Worm (Caenorhabditis elegans) whole organism, L4 larva: Measurements from ENCODE around the gene srh-250.
A peak's percentile ranks its signal among the peaks of the same experiment; 100 is the strongest.

Experiments used
- F37D6.2 ChIP-seq: sonication (generic microtip); optimal IDR thresholded peaks from 2 replicates; lab custom pipeline; 2016; ENCODE audit warnings: mild to moderate bottlenecking, missing genetic modification characterization, missing compliant biosample characterization
- daf-16 ChIP-seq, 3 experiments: sonication (generic microtip); optimal IDR thresholded peaks; 2 replicates each; lab custom pipeline; 2016 to 2017; ENCODE audit warnings: missing genetic modification characterization in 3 of 3, missing genetic modification reagents in 3 of 3, mild to moderate bottlenecking in 2 of 3, missing compliant biosample characterization in 2 of 3, missing biosample characterization in 1 of 3, moderate library complexity in 1 of 3
- dmd-6 ChIP-seq: fragments of 200-800 bp; sonication (Bioruptor generic); IDR thresholded peaks from 2 replicates; pipeline ENCODE4 v1.3.6; 2022; ENCODE audit warnings: missing genetic modification reagents, missing genetic modification characterization, missing compliant biosample characterization
- dmd-9 ChIP-seq: fragments of 200-800 bp; sonication (Bioruptor generic); IDR thresholded peaks from 2 replicates; pipeline ENCODE4 v1.3.6; 2022; ENCODE audit warnings: missing genetic modification reagents, missing genetic modification characterization, missing compliant biosample characterization
- dve-1 ChIP-seq: sonication (generic microtip); optimal IDR thresholded peaks from 2 replicates; lab custom pipeline; 2017; ENCODE audit warnings: antibody characterized with exemption, mild to moderate bottlenecking, missing genetic modification characterization, missing compliant biosample characterization; ENCODE audit not compliant: insufficient read depth
- fos-1 ChIP-seq: fragments of 150-350 bp; optimal IDR thresholded peaks from 2 replicates; lab custom pipeline; 2014; ENCODE audit warnings: missing biosample characterization, missing genetic modification characterization
- hlh-11 ChIP-seq: fragments of 200-800 bp; sonication (Bioruptor generic); optimal IDR thresholded peaks from 2 replicates; lab custom pipeline; 2018; ENCODE audit warnings: mild to moderate bottlenecking, missing genetic modification characterization, missing compliant biosample characterization
- hlh-30 ChIP-seq: sonication (generic microtip); optimal IDR thresholded peaks from 2 replicates; lab custom pipeline; 2017; ENCODE audit warnings: antibody characterized with exemption, mild to moderate bottlenecking, missing genetic modification characterization, missing compliant biosample characterization; ENCODE audit not compliant: insufficient read depth
- lin-39 ChIP-seq: fragments of 150-350 bp; optimal IDR thresholded peaks from 2 replicates; lab custom pipeline; 2014; ENCODE audit warnings: missing biosample characterization, missing genetic modification reagents, missing genetic modification characterization
- lsy-2 ChIP-seq, 2 experiments: fragments of 150-350 bp in 1 of 2; sonication (generic microtip) in 1 of 2; optimal IDR thresholded peaks; 2 replicates each; lab custom pipeline; 2014 to 2017; ENCODE audit warnings: missing biosample characterization in 2 of 2, missing genetic modification characterization in 2 of 2
- mdl-1 ChIP-seq, 2 experiments: fragments of 150-350 bp in 1 of 2; sonication (generic microtip) in 1 of 2; optimal IDR thresholded peaks; 2 replicates each; lab custom pipeline; 2014 to 2017; ENCODE audit warnings: missing biosample characterization in 2 of 2, missing genetic modification characterization in 2 of 2
- mep-1 ChIP-seq: fragments of 150-350 bp; sonication (generic microtip); optimal IDR thresholded peaks from 3 replicates; lab custom pipeline; 2014; ENCODE audit warnings: missing biosample characterization, missing genetic modification characterization
- mes-2 ChIP-seq: sonication (generic microtip); optimal IDR thresholded peaks from 2 replicates; lab custom pipeline; 2016; ENCODE audit warnings: missing genotype, mild to moderate bottlenecking, missing genetic modification characterization, missing compliant biosample characterization; ENCODE audit not compliant: poor library complexity, severe bottlenecking
- nhr-11 ChIP-seq: fragments of 150-350 bp; optimal IDR thresholded peaks from 2 replicates; lab custom pipeline; 2014; ENCODE audit warnings: missing biosample characterization, missing genetic modification characterization
- nhr-28 ChIP-seq: fragments of 150-350 bp; optimal IDR thresholded peaks from 2 replicates; lab custom pipeline; 2014; ENCODE audit warnings: missing biosample characterization, missing genetic modification characterization
- nhr-48 ChIP-seq: sonication (generic microtip); optimal IDR thresholded peaks from 2 replicates; lab custom pipeline; 2016; ENCODE audit warnings: mild to moderate bottlenecking, missing genetic modification characterization, missing compliant biosample characterization
- nhr-6 ChIP-seq: fragments of 150-350 bp; optimal IDR thresholded peaks from 2 replicates; lab custom pipeline; 2014; ENCODE audit warnings: missing biosample characterization, missing genetic modification characterization
- nhr-77 ChIP-seq: fragments of 150-350 bp; optimal IDR thresholded peaks from 2 replicates; lab custom pipeline; 2014; ENCODE audit warnings: missing biosample characterization, missing genetic modification characterization
- rbr-2 ChIP-seq: sonication (generic microtip); optimal IDR thresholded peaks from 2 replicates; lab custom pipeline; 2016; ENCODE audit warnings: missing genotype, missing genetic modification characterization, missing compliant biosample characterization
- skn-1 ChIP-seq: fragments of 150-350 bp; optimal IDR thresholded peaks from 2 replicates; lab custom pipeline; 2014; ENCODE audit warnings: missing biosample characterization, missing genetic modification characterization
- unc-130 ChIP-seq: sonication (generic microtip); optimal IDR thresholded peaks from 2 replicates; lab custom pipeline; 2016; ENCODE audit warnings: missing genetic modification reagents, missing genetic modification characterization, missing compliant biosample characterization
- unc-62 ChIP-seq, 3 experiments: fragments of 150-350 bp in 1 of 3; sonication (generic microtip); optimal IDR thresholded peaks in 2 of 3; peaks in 1 of 3; 1 replicate in 1 of 3; 2 replicates in 2 of 3; lab custom pipeline; 2014 to 2017; ENCODE audit warnings: missing biosample characterization in 3 of 3, missing genetic modification characterization in 3 of 3, missing genetic modification reagents in 3 of 3, missing genotype in 1 of 3

The srh-250 gene

DNA sequence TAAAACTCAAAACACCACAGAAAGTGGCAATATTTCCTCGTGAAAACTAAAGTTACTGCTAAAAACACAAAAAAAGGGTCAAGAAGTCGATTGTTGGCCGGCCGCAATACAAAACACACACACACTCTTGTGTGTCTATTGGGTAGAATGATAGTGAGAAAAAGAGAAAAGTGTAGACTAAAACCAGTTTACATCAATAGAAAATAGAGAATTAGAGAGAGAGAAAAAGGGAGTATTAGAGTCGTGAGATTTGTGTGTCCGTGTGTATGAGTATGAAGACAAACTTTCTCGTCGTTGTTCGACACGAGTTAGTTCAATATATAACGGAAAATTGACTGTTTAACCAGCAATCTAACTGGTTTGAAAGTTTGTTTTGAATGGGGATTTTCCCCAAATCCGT is 51.0 kb downstream of the srh-250 start:
- peak in 1 of 2 experiments; percentile 94 for TF ChIP-seq unc-62 (GFP tag; optimal IDR thresholded peaks at IDR 0.05 in 1 of 2; lab: Kevin White, UChicago)
- TF ChIP-seq unc-62 (tag; optimal IDR thresholded peaks at IDR 0.05; lab: Kevin White, UChicago) = no peak
- peak; percentile 11 for TF ChIP-seq nhr-11 (tag; lab: Kevin White, UChicago)
- peak; percentile 23 for TF ChIP-seq hlh-11 (tag; lab: Kevin White, UChicago)
- peak in 1 of 2 experiments; percentile 32 for TF ChIP-seq lsy-2 (tag; optimal IDR thresholded peaks at IDR 0.05; lab: Kevin White, UChicago)
- TF ChIP-seq nhr-77 (tag; lab: Kevin White, UChicago) = peak; percentile 2
- TF ChIP-seq dve-1 = peak; percentile 25
- TF ChIP-seq nhr-48 (tag; lab: Kevin White, UChicago) = no peak
- no peak for TF ChIP-seq lin-39 (tag; lab: Kevin White, UChicago)
- no peak for TF ChIP-seq fos-1 (tag; lab: Kevin White, UChicago)
- TF ChIP-seq daf-16 (GFP tag; optimal IDR thresholded peaks at IDR 0.05; lab: Kevin White, UChicago) = no peak
- peak; percentile 25 for TF ChIP-seq daf-16 (tag; optimal IDR thresholded peaks at IDR 0.05; lab: Kevin White, UChicago)
- TF ChIP-seq mdl-1 (tag; optimal IDR thresholded peaks at IDR 0.05; lab: Kevin White, UChicago) = no peak
- TF ChIP-seq rbr-2 = no peak
- TF ChIP-seq F37D6.2 (tag; lab: Kevin White, UChicago) = no peak
- TF ChIP-seq nhr-6 (tag; lab: Kevin White, UChicago) = peak; percentile 17
- TF ChIP-seq nhr-28 (tag; lab: Kevin White, UChicago) = peak; percentile 98
- no peak for TF ChIP-seq unc-130
- peak; percentile 3 for TF ChIP-seq mes-2
- TF ChIP-seq mep-1 (tag; lab: Kevin White, UChicago) = peak; percentile 39
- TF ChIP-seq skn-1 = no peak
- TF ChIP-seq hlh-30 = peak; percentile 38
- TF ChIP-seq dmd-6 (GFP tag; lab: Robert Waterston, UW) = peak; percentile 10; the same call in 1 of the 2 replicates
- no peak for TF ChIP-seq dmd-9 (GFP tag; lab: Robert Waterston, UW)
